Fruit fly (Drosophila melanogaster): Measurements from ENCODE around the gene CG10581.

DNA sequence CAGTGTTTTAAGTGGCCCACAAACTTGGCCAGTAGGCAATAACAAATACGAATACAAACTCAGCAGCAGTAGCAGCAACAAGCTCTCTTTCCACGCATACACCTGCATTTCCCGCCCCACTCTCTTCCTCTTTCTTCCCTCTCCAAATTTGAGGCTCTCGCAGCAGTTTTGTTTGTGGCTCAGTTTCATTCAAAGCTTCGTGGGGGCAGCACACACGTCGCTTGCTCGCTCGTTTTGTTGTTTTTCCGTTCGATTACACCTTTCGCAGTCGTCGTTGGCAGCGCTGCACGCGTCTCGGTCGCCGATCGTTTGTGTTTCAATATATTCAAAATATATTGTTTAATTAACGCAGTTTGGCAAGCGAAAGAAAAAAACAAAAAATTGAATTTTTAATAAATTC is 24.6 kb upstream of the CG10581 start:
- no peak for TF ChIP-seq CG11902 (GFP tag; optimal IDR thresholded peaks at IDR 0.05)
- no peak for TF ChIP-seq acj6 (GFP tag; optimal IDR thresholded peaks at IDR 0.05)
- TF ChIP-seq CG11762 (GFP tag; optimal IDR thresholded peaks at IDR 0.05; ENCODE audit: insufficient read depth) = no peak
- TF ChIP-seq CG15336 (GFP tag; IDR thresholded peaks at IDR 0.05) = no peak
- no peak for TF ChIP-seq CG10669 (GFP tag; optimal IDR thresholded peaks at IDR 0.05)
